Worm (Caenorhabditis elegans) whole organism, young adult: ENCODE results near the gene R151.10.

Experiments used
- B0336.3 ChIP-seq: fragments of 200-800 bp; sonication (Bioruptor generic); IDR thresholded peaks from 2 replicates; pipeline ENCODE4 v1.3.6; 2022; ENCODE audit warnings: missing genetic modification characterization, missing compliant biosample characterization
- D2030.7 ChIP-seq: fragments of 200-800 bp; sonication (Bioruptor generic); IDR thresholded peaks from 2 replicates; pipeline ENCODE4 v1.3.6; 2022; ENCODE audit warnings: missing genetic modification reagents, missing genetic modification characterization, missing compliant biosample characterization
- F23B12.7 ChIP-seq: sonication (generic microtip); optimal IDR thresholded peaks from 2 replicates; lab custom pipeline; 2017; ENCODE audit warnings: missing genetic modification characterization, mild to moderate bottlenecking, missing compliant biosample characterization, antibody characterized with exemption, moderate library complexity; ENCODE audit not compliant: insufficient read depth
- F55B11.4 ChIP-seq: sonication (generic microtip); optimal IDR thresholded peaks from 2 replicates; lab custom pipeline; 2016; ENCODE audit warnings: missing compliant biosample characterization, missing genetic modification characterization, borderline replicate concordance; ENCODE audit not compliant: insufficient read depth
- K12H6.12 ChIP-seq: fragments of 200-800 bp; sonication (Bioruptor generic); optimal IDR thresholded peaks from 2 replicates; lab custom pipeline; 2018; ENCODE audit warnings: mild to moderate bottlenecking, missing genetic modification characterization, missing compliant biosample characterization
- Y53F4B.3 ChIP-seq: fragments of 200-800 bp; sonication (Bioruptor generic); IDR thresholded peaks from 2 replicates; pipeline ENCODE4 v1.3.6; 2022; ENCODE audit warnings: missing genetic modification reagents, missing genetic modification characterization, missing compliant biosample characterization
- Y53G8AR.9 ChIP-seq: fragments of 200-800 bp; sonication (Bioruptor generic); conservative IDR thresholded peaks from 2 replicates; pipeline ENCODE4 v1.3.6; 2022; ENCODE audit warnings: missing genetic modification reagents, missing genetic modification characterization, missing compliant biosample characterization
- ama-1 ChIP-seq, 3 experiments: fragments of 150-350 bp in 1 of 3; sonication (generic microtip) in 2 of 3; optimal IDR thresholded peaks; 2 replicates each; lab custom pipeline; 2014 to 2018; ENCODE audit warnings: missing biosample characterization in 2 of 3, missing genetic modification characterization in 2 of 3, missing genetic modification reagents in 2 of 3
- aptf-3 ChIP-seq: fragments of 200-800 bp; sonication (Bioruptor generic); IDR thresholded peaks from 2 replicates; pipeline ENCODE4 v1.3.6; 2022; ENCODE audit warnings: missing genetic modification characterization, missing compliant biosample characterization
- attf-5 ChIP-seq: fragments of 200-800 bp; sonication (Bioruptor generic); optimal IDR thresholded peaks from 2 replicates; lab custom pipeline; 2018; ENCODE audit warnings: mild to moderate bottlenecking, missing genetic modification characterization, missing compliant biosample characterization
- bed-1 ChIP-seq: fragments of 200-800 bp; sonication (Bioruptor generic); IDR thresholded peaks from 2 replicates; pipeline ENCODE4 v1.3.6; 2022; ENCODE audit warnings: missing genetic modification reagents, missing genetic modification characterization, missing compliant biosample characterization
- bed-2 ChIP-seq: fragments of 200-800 bp; sonication (Bioruptor generic); IDR thresholded peaks from 2 replicates; pipeline ENCODE4 v1.3.6; 2022; ENCODE audit warnings: missing genetic modification reagents, missing genetic modification characterization, missing compliant biosample characterization
- ccch-3 ChIP-seq: fragments of 200-800 bp; sonication (Bioruptor generic); optimal IDR thresholded peaks from 2 replicates; lab custom pipeline; 2018; ENCODE audit warnings: mild to moderate bottlenecking, missing genetic modification characterization, missing compliant biosample characterization
- cebp-2 ChIP-seq: fragments of 200-800 bp; sonication (Bioruptor generic); IDR thresholded peaks from 2 replicates; pipeline ENCODE4 v1.3.6; 2022; ENCODE audit warnings: missing genetic modification characterization, missing compliant biosample characterization
- ceh-27 ChIP-seq: fragments of 200-800 bp; sonication (Bioruptor generic); optimal IDR thresholded peaks from 2 replicates; lab custom pipeline; 2018; ENCODE audit warnings: mild to moderate bottlenecking, missing genetic modification characterization, moderate library complexity, missing compliant biosample characterization
- chd-7 ChIP-seq: sonication (generic microtip); optimal IDR thresholded peaks from 2 replicates; lab custom pipeline; 2016; ENCODE audit warnings: mild to moderate bottlenecking, missing genetic modification characterization, moderate library complexity, missing compliant biosample characterization
- die-1 ChIP-seq: sonication (generic microtip); optimal IDR thresholded peaks from 2 replicates; lab custom pipeline; 2016; ENCODE audit warnings: missing genotype, mild to moderate bottlenecking, missing genetic modification characterization, missing compliant biosample characterization
- dox-1 ChIP-seq: fragments of 200-800 bp; sonication (Bioruptor generic); IDR thresholded peaks from 2 replicates; pipeline ENCODE4 v1.3.6; 2022; ENCODE audit warnings: missing genetic modification reagents, missing genetic modification characterization, missing compliant biosample characterization
- dpff-1 ChIP-seq: sonication (generic microtip); optimal IDR thresholded peaks from 2 replicates; lab custom pipeline; 2017; ENCODE audit warnings: mild to moderate bottlenecking, missing genetic modification characterization, missing compliant biosample characterization
- dpl-1 ChIP-seq: fragments of 150-350 bp; optimal IDR thresholded peaks from 2 replicates; lab custom pipeline; 2014; ENCODE audit warnings: missing biosample characterization, missing genetic modification reagents, missing genetic modification characterization
- egl-18 ChIP-seq: fragments of 200-800 bp; sonication (Bioruptor generic); IDR thresholded peaks from 2 replicates; pipeline ENCODE4 v1.3.6; 2022; ENCODE audit warnings: missing genetic modification reagents, missing genetic modification characterization, missing compliant biosample characterization
- ets-4 ChIP-seq: fragments of 200-800 bp; sonication (Bioruptor generic); optimal IDR thresholded peaks from 2 replicates; lab custom pipeline; 2018; ENCODE audit warnings: mild to moderate bottlenecking, missing genetic modification characterization, missing compliant biosample characterization
- fkh-3 ChIP-seq: sonication (generic microtip); optimal IDR thresholded peaks from 2 replicates; lab custom pipeline; 2016; ENCODE audit warnings: mild to moderate bottlenecking, missing genetic modification characterization, missing compliant biosample characterization
- hmg-1.2 ChIP-seq: fragments of 200-800 bp; sonication (Bioruptor generic); IDR thresholded peaks from 2 replicates; pipeline ENCODE4 v1.3.6; 2022; ENCODE audit warnings: missing genetic modification reagents, missing genetic modification characterization, missing compliant biosample characterization
- lin-26 ChIP-seq: fragments of 200-800 bp; sonication (Bioruptor generic); IDR thresholded peaks from 2 replicates; pipeline ENCODE4 v1.3.6; 2022; ENCODE audit warnings: missing genetic modification reagents, missing genetic modification characterization, missing compliant biosample characterization
- lin-54 ChIP-seq: fragments of 200-800 bp; sonication (Bioruptor generic); optimal IDR thresholded peaks from 2 replicates; lab custom pipeline; 2018; ENCODE audit warnings: mild to moderate bottlenecking, missing genetic modification characterization, missing compliant biosample characterization
- lir-1 ChIP-seq: fragments of 200-800 bp; sonication (Bioruptor generic); conservative IDR thresholded peaks from 2 replicates; pipeline ENCODE4 v1.3.6; 2022; ENCODE audit warnings: missing genetic modification reagents, missing genetic modification characterization, missing compliant biosample characterization
- madf-3 ChIP-seq: fragments of 200-800 bp; sonication (Bioruptor generic); IDR thresholded peaks from 2 replicates; pipeline ENCODE4 v1.3.6; 2022; ENCODE audit warnings: missing genetic modification reagents, missing genetic modification characterization, missing compliant biosample characterization
- mcd-1 ChIP-seq: fragments of 200-800 bp; sonication (Bioruptor generic); IDR thresholded peaks from 2 replicates; pipeline ENCODE4 v1.3.6; 2022; ENCODE audit warnings: missing genetic modification reagents, missing genetic modification characterization, missing compliant biosample characterization
- mel-28 ChIP-seq: sonication (generic microtip); optimal IDR thresholded peaks from 2 replicates; lab custom pipeline; 2016; ENCODE audit warnings: borderline replicate concordance, mild to moderate bottlenecking, missing genetic modification characterization, missing compliant biosample characterization
- mes-4 ChIP-seq: sonication (generic microtip); optimal IDR thresholded peaks from 2 replicates; lab custom pipeline; 2016; ENCODE audit warnings: missing genotype, missing genetic modification characterization, missing compliant biosample characterization
- nfyb-1 ChIP-seq: fragments of 200-800 bp; sonication (Bioruptor generic); IDR thresholded peaks from 2 replicates; pipeline ENCODE4 v1.3.6; 2022; ENCODE audit warnings: missing genetic modification reagents, missing genetic modification characterization, missing compliant biosample characterization
- nhr-27 ChIP-seq: fragments of 200-800 bp; sonication (Bioruptor generic); optimal IDR thresholded peaks from 2 replicates; lab custom pipeline; 2018; ENCODE audit warnings: mild to moderate bottlenecking, missing genetic modification characterization, moderate library complexity, missing compliant biosample characterization
- nhr-80 ChIP-seq: sonication (generic microtip); optimal IDR thresholded peaks from 2 replicates; lab custom pipeline; 2016; ENCODE audit warnings: missing genetic modification characterization, missing compliant biosample characterization
- nhr-90 ChIP-seq: sonication (generic microtip); optimal IDR thresholded peaks from 2 replicates; lab custom pipeline; 2016; ENCODE audit warnings: missing genotype, mild to moderate bottlenecking, missing genetic modification characterization, missing compliant biosample characterization
- snpc-1.1 ChIP-seq: sonication (generic microtip); optimal IDR thresholded peaks from 2 replicates; lab custom pipeline; 2017; ENCODE audit warnings: missing genetic modification characterization, mild to moderate bottlenecking, missing compliant biosample characterization, antibody characterized with exemption, moderate library complexity, missing genotype, missing genetic modification reagents; ENCODE audit not compliant: insufficient read depth
- somi-1 ChIP-seq: fragments of 200-800 bp; sonication (Bioruptor generic); optimal IDR thresholded peaks from 2 replicates; lab custom pipeline; 2018; ENCODE audit warnings: mild to moderate bottlenecking, missing genetic modification characterization, missing compliant biosample characterization
- tbp1 ChIP-seq: fragments of 200-800 bp; sonication (Bioruptor generic); optimal IDR thresholded peaks from 2 replicates; lab custom pipeline; 2018; ENCODE audit warnings: mild to moderate bottlenecking, missing genetic modification characterization, missing compliant biosample characterization
- tbx-9 ChIP-seq: sonication (generic microtip); optimal IDR thresholded peaks from 2 replicates; lab custom pipeline; 2016; ENCODE audit warnings: borderline replicate concordance, missing genetic modification characterization, inconsistent platforms, missing compliant biosample characterization
- tlf-1 ChIP-seq: fragments of 200-800 bp; sonication (Bioruptor generic); optimal IDR thresholded peaks from 2 replicates; lab custom pipeline; 2018; ENCODE audit warnings: mild to moderate bottlenecking, missing genetic modification characterization, missing compliant biosample characterization
- unc-62 ChIP-seq: fragments of 150-350 bp; optimal IDR thresholded peaks from 2 replicates; lab custom pipeline; 2014; ENCODE audit warnings: missing biosample characterization, missing genetic modification reagents, missing genetic modification characterization
- xnd-1 ChIP-seq: sonication (generic microtip); optimal IDR thresholded peaks from 2 replicates; lab custom pipeline; 2016; ENCODE audit warnings: missing genotype, missing genetic modification reagents, missing genetic modification characterization, missing compliant biosample characterization
- ztf-18 ChIP-seq: sonication (generic microtip); optimal IDR thresholded peaks from 2 replicates; lab custom pipeline; 2016; ENCODE audit warnings: missing genotype, mild to moderate bottlenecking, missing genetic modification characterization, missing compliant biosample characterization
- ztf-6 ChIP-seq: fragments of 200-800 bp; sonication (Bioruptor generic); IDR thresholded peaks from 2 replicates; pipeline ENCODE4 v1.3.6; 2022; ENCODE audit warnings: missing genetic modification reagents, missing genetic modification characterization, missing compliant biosample characterization

R151.10 gene

DNA sequence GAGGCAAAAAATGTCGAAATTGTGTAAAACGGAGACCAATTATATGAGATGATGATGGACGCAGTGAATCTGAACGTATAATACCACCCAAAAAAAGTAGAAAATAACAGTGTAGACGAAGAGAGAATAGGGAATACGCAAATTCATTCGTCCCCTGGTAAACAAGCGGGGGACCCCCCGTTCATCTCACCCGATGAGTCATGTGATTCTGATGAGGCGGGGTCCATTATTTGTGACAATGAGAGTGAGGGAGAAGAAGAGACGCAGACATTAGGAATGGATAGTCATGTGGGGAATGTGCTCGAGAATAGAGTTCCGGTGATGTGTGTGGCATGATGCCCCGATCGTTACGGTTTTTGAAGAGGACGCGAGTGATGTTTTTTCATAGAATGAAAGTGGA is 41.3 kb upstream of the R151.10 start (continued):
- TF ChIP-seq dpl-1 (GFP tag; lab: Kevin White, UChicago) (no peak), snpc-1.1 (tag; lab: Kevin White, UChicago) (no peak), attf-5 (GFP tag; lab: Kevin White, UChicago) (peak; percentile 74), nhr-80 (tag; lab: Kevin White, UChicago) (peak; percentile 27), lir-1 (peak; percentile 41; the same call in 1 of the 2 replicates), ets-4 (GFP tag; lab: Kevin White, UChicago) (peak; percentile 18), hmg-1.2 (GFP tag; lab: Robert Waterston, UW) (peak; percentile 68), lin-54 (GFP tag; lab: Kevin White, UChicago) (peak; percentile 20), Y53G8AR.9 (peak; percentile 30; the same call in 1 of the 2 replicates), ceh-27 (GFP tag; lab: Kevin White, UChicago) (peak; percentile 37), K12H6.12 (tag; lab: Kevin White, UChicago) (peak; percentile 60), cebp-2 (GFP tag; lab: Robert Waterston, UW) (no peak), madf-3 (GFP tag; lab: Robert Waterston, UW) (no peak), chd-7 (peak; percentile 61), B0336.3 (GFP tag; lab: Robert Waterston, UW) (no peak), dox-1 (GFP tag; lab: Robert Waterston, UW) (peak; percentile 43; the same call in 1 of the 2 replicates), nhr-27 (tag; lab: Kevin White, UChicago) (no peak), dpff-1 (no peak), F23B12.7 (tag; lab: Kevin White, UChicago) (no peak), tbp1 (peak; percentile 39), fkh-3 (tag; lab: Kevin White, UChicago) (no peak), ztf-18 (tag; lab: Kevin White, UChicago) (no peak), mes-4 (tag; lab: Kevin White, UChicago) (no peak), lin-26 (peak; percentile 46; the same call in 1 of the 2 replicates), aptf-3 (GFP tag; lab: Robert Waterston, UW) (no peak), die-1 (tag; lab: Kevin White, UChicago) (no peak), mel-28 (no peak), mcd-1 (GFP tag; lab: Robert Waterston, UW) (peak; percentile 61), tbx-9 (tag; lab: Kevin White, UChicago) (no peak)

- no peak for TF ChIP-seq nhr-90 (tag; lab: Kevin White, UChicago)
- TF ChIP-seq somi-1 (GFP tag; lab: Kevin White, UChicago): peak; percentile 36
- TF ChIP-seq lin-54 (GFP tag; lab: Kevin White, UChicago): no peak
- TF ChIP-seq nhr-80 (tag; lab: Kevin White, UChicago): peak; percentile 22
- peak; percentile 36 for TF ChIP-seq ama-1 (optimal IDR thresholded peaks at IDR 0.05; lab: Kevin White, UChicago)
- TF ChIP-seq ama-1 (GFP tag; optimal IDR thresholded peaks at IDR 0.05; lab: Kevin White, UChicago): no peak
- no peak for TF ChIP-seq ccch-3 (GFP tag; lab: Kevin White, UChicago)
Observed at ce11 chrIII:7271083-7271482, 40.3 kb upstream of the R151.10 start.

DNA sequence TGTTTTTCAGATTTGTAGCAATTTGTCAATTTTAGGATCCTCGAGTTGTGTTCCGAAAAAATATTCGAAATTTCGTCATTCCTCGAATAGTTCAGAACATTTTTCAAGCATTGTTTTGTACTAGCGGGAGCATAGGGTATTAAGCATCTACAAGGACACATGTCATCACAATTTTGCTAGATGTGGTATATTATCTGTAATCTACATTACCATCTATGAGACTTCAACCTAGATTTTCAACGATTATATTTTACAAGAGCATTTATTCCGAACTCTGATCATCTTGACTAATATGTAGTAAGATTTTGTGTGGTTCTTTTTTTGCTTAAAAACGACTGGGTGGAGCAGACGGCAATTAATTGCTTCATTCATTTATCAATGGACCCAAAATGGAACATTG is 32.3 kb upstream of the R151.10 start:
- TF ChIP-seq nfyb-1 (GFP tag; lab: Robert Waterston, UW) (no peak), egl-18 (GFP tag; lab: Robert Waterston, UW) (no peak), die-1 (tag; lab: Kevin White, UChicago) (no peak), Y53F4B.3 (GFP tag; lab: Robert Waterston, UW) (no peak), ccch-3 (GFP tag; lab: Kevin White, UChicago) (no peak), D2030.7 (GFP tag; lab: Robert Waterston, UW) (no peak), dpl-1 (GFP tag; lab: Kevin White, UChicago) (no peak), unc-62 (GFP tag; lab: Kevin White, UChicago) (no peak), F55B11.4 (tag; lab: Kevin White, UChicago) (no peak), F23B12.7 (tag; lab: Kevin White, UChicago) (no peak), lin-54 (GFP tag; lab: Kevin White, UChicago) (no peak), bed-2 (no peak), ztf-6 (GFP tag; lab: Robert Waterston, UW) (no peak), tlf-1 (no peak), bed-1 (GFP tag; lab: Robert Waterston, UW) (no peak), xnd-1 (tag; lab: Kevin White, UChicago) (no peak), lin-26 (no peak)
- TF ChIP-seq, all 124 proteins: peak for 0
